Worm (Caenorhabditis elegans): ENCODE results near the gene Y69E1A.3.
A peak's percentile ranks its signal among the peaks of the same experiment; 100 is the strongest.
"Not testable (repeated sequence)": the region's sequence is repeated elsewhere in the genome, so short reads cannot be mapped to it uniquely, and the experiment has no call there.

Y69E1A.3 gene

DNA sequence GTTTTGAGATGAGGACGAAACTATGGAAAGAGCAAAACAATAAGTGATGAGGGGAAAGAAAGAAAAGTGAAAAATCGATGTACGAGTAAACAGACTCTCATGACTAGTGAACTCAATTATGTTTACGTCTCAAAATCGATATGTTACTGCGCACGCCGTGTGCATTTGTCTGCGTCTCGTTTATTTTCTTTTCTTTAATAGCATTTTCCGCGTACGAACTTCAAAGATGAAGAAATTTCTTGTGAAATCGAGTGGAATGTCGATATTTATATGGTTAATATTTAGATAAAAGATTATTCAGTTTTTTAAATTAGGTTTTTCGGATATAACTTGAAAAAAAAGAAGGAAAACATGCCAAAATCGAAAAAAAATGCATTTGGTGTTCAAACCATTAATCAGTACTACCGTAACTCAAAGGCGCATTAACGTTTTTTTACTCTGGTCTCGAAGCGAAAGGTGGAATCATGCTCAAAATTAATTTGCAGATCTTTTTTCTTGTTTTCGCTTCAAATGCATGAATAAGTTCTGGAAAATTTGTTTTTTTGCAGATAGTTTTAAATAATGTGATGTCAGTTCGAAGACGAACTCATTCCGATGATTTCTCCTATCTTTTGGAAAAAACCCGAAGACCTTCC, 15.1 kb upstream of the Y69E1A.3 start, which contains the start of gene fic-1 (continued):
- TF ChIP-seq mdl-1 (tag; optimal IDR thresholded peaks at IDR 0.05) (peak; percentile 54 to 93), mxl-2 (GFP tag; conservative IDR thresholded peaks at IDR 0.05) (no peak), lsy-2 (tag; optimal IDR thresholded peaks at IDR 0.05) (peak; percentile 32 to 77), duxl-1 (tag; optimal IDR thresholded peaks at IDR 0.05; ENCODE audit: poor library complexity) (no peak), tra-1 (GFP tag; IDR thresholded peaks at IDR 0.05) (no peak), ztf-7 (tag; optimal IDR thresholded peaks at IDR 0.05) (no peak), snpc-4 (tag; optimal IDR thresholded peaks at IDR 0.05) (no peak), dmd-6 (GFP tag; IDR thresholded peaks at IDR 0.05) (peak; percentile 58), lin-13 (GFP tag; optimal IDR thresholded peaks at IDR 0.05) (no peak), ceh-20 (GFP tag; IDR thresholded peaks at IDR 0.05) (no peak)

DNA sequence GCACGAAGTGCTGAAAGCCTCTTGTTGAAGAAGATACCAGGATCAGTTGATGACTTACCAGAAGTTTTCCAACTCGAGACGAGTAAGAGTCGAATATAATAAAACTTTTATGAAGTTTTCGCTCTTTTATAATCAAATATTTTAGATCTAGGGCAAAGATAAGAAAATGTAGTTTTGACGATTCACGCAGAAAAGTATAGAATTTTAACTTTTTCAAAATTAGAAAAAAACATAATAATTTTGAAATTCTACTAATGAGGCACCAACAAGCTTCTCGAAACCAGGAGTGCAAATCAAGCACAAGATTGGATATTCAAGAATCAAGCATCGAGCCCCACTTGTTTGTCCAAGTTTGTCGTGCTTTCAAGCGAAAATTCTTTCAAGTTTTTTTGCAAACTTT, 3.3 kb upstream of the Y69E1A.3 start, which contains the start of gene Y69E1A.1:
Gene Y69E1A.1 (minus strand): TSS at position 101 of the 400 bp plus-strand sequence.
- no peak for TF ChIP-seq ama-1 (optimal IDR thresholded peaks at IDR 0.05)
- no peak for TF ChIP-seq F37D6.2 (tag; optimal IDR thresholded peaks at IDR 0.05)
- TF ChIP-seq ceh-32 (tag; optimal IDR thresholded peaks at IDR 0.05; ENCODE audit: poor library complexity), result no peak
- no peak for TF ChIP-seq nhr-41 (GFP tag; IDR thresholded peaks at IDR 0.05)
- TF ChIP-seq hif-1 (tag; optimal IDR thresholded peaks at IDR 0.05), result no peak
- TF ChIP-seq mxl-3 (GFP tag; optimal IDR thresholded peaks at IDR 0.05), result no peak
- TF ChIP-seq aly-2 (tag; optimal IDR thresholded peaks at IDR 0.05), result no peak
- TF ChIP-seq snpc-4 (tag; optimal IDR thresholded peaks at IDR 0.05), result no peak
- no peak for TF ChIP-seq ces-1 (GFP tag; optimal IDR thresholded peaks at IDR 0.05)
- no peak for TF ChIP-seq ztf-7 (tag; optimal IDR thresholded peaks at IDR 0.05)
- TF ChIP-seq pqm-1 (tag; optimal IDR thresholded peaks at IDR 0.05), result no peak
- TF ChIP-seq gei-8 (GFP tag; optimal IDR thresholded peaks at IDR 0.05), result no peak
- TF ChIP-seq vab-7 (GFP tag; IDR thresholded peaks at IDR 0.05), result no peak
- no peak for TF ChIP-seq F44E2.7 (GFP tag; IDR thresholded peaks at IDR 0.05)

DNA sequence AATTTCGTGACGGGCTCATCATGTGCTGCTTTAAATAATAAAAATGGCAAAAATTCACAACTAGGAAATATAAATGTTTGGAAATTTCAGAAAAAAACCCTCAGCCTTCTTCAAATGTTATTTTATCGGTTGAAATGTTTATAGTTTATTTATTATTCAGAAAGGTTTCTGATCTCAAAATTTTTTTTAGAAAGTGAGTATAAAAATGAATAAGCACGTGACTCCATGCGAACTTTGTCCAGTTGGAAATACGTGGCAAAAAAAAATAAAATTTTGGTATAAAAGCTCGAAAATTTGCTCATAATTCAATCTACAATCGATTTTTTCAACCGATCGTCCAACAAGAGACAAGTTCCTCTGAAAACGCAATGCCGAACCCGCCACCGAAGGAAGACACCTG, 2.6 kb upstream of the Y69E1A.3 start, which contains the start of gene nsph-3.1:
Gene nsph-3.1 (plus strand): TSS at position 301 of the 400 bp plus-strand sequence.
- TF ChIP-seq zfp-2 (tag; optimal IDR thresholded peaks at IDR 0.05) (no peak), daf-8 (GFP tag; IDR thresholded peaks at IDR 0.05) (no peak), nhr-41 (GFP tag; IDR thresholded peaks at IDR 0.05) (no peak), skn-1 (tag; optimal IDR thresholded peaks at IDR 0.05) (no peak)

DNA sequence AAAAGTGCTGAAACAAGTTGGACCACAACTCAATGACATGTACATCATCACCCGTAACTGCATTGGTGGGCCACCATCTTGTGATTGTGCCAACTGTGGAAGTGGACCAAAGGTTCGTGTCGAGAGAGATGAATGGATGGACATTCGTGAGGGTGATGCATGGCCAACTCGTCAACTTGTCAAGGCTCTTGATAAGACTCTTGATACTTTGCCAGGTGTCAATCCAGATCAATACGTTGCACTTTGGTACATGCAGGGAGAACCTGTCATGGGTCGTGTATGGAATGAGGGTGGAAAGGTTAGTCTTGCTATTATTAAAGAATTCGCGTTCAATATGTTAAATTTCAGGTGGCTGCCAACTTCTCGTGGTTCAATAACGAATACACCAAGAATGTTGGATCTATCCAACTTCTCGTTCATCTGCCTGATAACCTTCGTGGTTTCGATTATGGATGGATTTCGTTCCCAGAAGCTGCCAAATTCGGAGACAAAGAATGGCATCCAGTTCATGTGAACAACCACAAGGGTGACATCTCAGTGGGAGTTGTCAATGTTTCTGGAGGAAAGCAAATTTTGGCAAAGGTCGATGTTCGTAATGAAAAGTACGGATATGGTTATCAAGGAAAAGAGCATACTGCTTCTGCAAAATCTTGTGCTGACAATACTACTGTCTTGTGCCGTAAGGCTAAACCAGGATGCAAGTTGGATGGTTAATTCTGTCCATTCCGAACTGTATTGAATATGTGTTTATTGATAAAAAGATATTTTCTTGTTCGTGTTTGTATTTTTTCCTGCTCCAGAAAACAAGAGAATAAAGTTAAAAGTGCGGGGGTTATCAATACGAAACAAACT, 1.5 kb upstream of the Y69E1A.3 start:
- TF ChIP-seq unc-62 (GFP tag; optimal IDR thresholded peaks at IDR 0.05 in 1 of 2) (peak in 1 of 2 experiments; percentile 92), unc-62 (tag; optimal IDR thresholded peaks at IDR 0.05) (no peak), gei-8 (GFP tag; optimal IDR thresholded peaks at IDR 0.05) (peak; percentile 16), nhr-48 (tag; optimal IDR thresholded peaks at IDR 0.05) (no peak)

DNA sequence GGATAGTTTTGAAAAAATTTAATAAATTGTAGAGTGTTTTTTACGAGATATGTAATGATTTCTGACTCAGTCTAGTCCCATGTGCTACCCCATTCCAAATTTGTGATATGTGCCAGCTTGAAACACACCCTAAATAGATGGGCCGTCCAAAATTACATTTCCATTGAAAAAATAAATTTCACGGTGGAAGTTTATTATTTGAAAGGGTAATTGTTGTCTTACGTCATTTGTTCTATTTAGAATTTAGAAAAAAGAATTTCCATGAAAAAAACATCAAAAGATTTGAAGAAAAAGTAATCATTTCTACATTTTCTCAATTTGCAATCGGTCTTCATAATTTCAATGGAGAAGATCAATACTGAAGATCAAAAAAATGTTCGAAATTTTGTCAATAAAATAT, 2.9 kb downstream of the Y69E1A.3 start, which contains the start of gene Y69E1A.4:
Gene Y69E1A.4 (plus strand): TSS at position 301 of the 400 bp plus-strand sequence.
- TF ChIP-seq daf-16 (GFP tag; optimal IDR thresholded peaks at IDR 0.05); daf-16 (tag; optimal IDR thresholded peaks at IDR 0.05); saeg-2 (GFP tag; IDR thresholded peaks at IDR 0.05); F44E2.7 (GFP tag; IDR thresholded peaks at IDR 0.05): not testable (repeated sequence)

Measured in whole organism, L4 larva.